Fruit fly (Drosophila melanogaster) whole organism, embryonic: ENCODE measurements around the gene 5-HT7.

Experiments
- Antp ChIP-seq: fragments of 200-800 bp; sonication (Bioruptor generic); optimal IDR thresholded peaks from 3 replicates; lab custom pipeline; 2016; ENCODE audit warnings: missing biosample characterization, missing genetic modification characterization
- B-H2 ChIP-seq: fragments of 200-800 bp; sonication (Bioruptor generic); optimal IDR thresholded peaks from 2 replicates; lab custom pipeline; 2018; ENCODE audit warnings: missing biosample characterization, mild to moderate bottlenecking, missing genetic modification characterization
- Blimp-1 ChIP-seq: fragments of 200-800 bp; sonication (Bioruptor generic); optimal IDR thresholded peaks from 3 replicates; lab custom pipeline; 2018; ENCODE audit warnings: missing biosample characterization, missing genetic modification characterization, mild to moderate bottlenecking, moderate library complexity, missing genetic modification reagents
- CG11085 ChIP-seq: fragments of 200-800 bp; sonication (Bioruptor generic); IDR thresholded peaks from 2 replicates; pipeline ENCODE4 v1.3.6; 2022; ENCODE audit warnings: missing biosample characterization, missing genetic modification characterization
- CG11247 ChIP-seq: fragments of 200-800 bp; sonication (Bioruptor generic); IDR thresholded peaks from 2 replicates; pipeline ENCODE4 v1.3.6; 2022; ENCODE audit warnings: missing biosample characterization, missing genetic modification characterization
- CG11723 ChIP-seq: fragments of 200-800 bp; sonication (Bioruptor generic); optimal IDR thresholded peaks from 2 replicates; lab custom pipeline; 2017; ENCODE audit warnings: missing biosample characterization, mild to moderate bottlenecking, missing genetic modification characterization
- CG13624 ChIP-seq: fragments of 200-800 bp; sonication (Bioruptor generic); optimal IDR thresholded peaks from 2 replicates; lab custom pipeline; 2016; ENCODE audit warnings: missing biosample characterization, missing genetic modification characterization
- CG15269 ChIP-seq: fragments of 200-800 bp; sonication (Bioruptor generic); optimal IDR thresholded peaks from 2 replicates; lab custom pipeline; 2018; ENCODE audit warnings: missing biosample characterization, mild to moderate bottlenecking, missing genetic modification characterization, moderate library complexity
- CG2120 ChIP-seq: fragments of 200-800 bp; sonication (Bioruptor generic); optimal IDR thresholded peaks from 3 replicates; lab custom pipeline; 2016; ENCODE audit warnings: missing biosample characterization, missing genetic modification characterization
- CG2889 ChIP-seq: fragments of 200-800 bp; sonication (Bioruptor generic); IDR thresholded peaks from 3 replicates; pipeline ENCODE4 v1.3.6; 2022; ENCODE audit warnings: missing biosample characterization, missing genetic modification characterization
- CG3163 ChIP-seq: fragments of 200-800 bp; sonication (Bioruptor generic); optimal IDR thresholded peaks from 3 replicates; lab custom pipeline; 2016; ENCODE audit warnings: missing biosample characterization, missing genetic modification characterization
- CG33557 ChIP-seq: fragments of 200-800 bp; sonication (Bioruptor generic); optimal IDR thresholded peaks from 2 replicates; lab custom pipeline; 2019; ENCODE audit warnings: missing biosample characterization, mild to moderate bottlenecking, missing genetic modification characterization, moderate library complexity
- CG34422 ChIP-seq: fragments of 200-800 bp; sonication (Bioruptor generic); IDR thresholded peaks from 3 replicates; pipeline ENCODE4 v1.3.6; 2022; ENCODE audit warnings: missing biosample characterization, missing genetic modification characterization
- CG4707 ChIP-seq: fragments of 200-800 bp; sonication (Bioruptor generic); optimal IDR thresholded peaks from 2 replicates; lab custom pipeline; 2018; ENCODE audit warnings: missing biosample characterization, mild to moderate bottlenecking, missing genetic modification characterization, moderate library complexity
- CG7987 ChIP-seq: fragments of 200-800 bp; sonication (Bioruptor generic); optimal IDR thresholded peaks from 2 replicates; lab custom pipeline; 2018; ENCODE audit warnings: missing biosample characterization, mild to moderate bottlenecking, missing genetic modification characterization, moderate library complexity
- CG9215 ChIP-seq: fragments of 200-800 bp; sonication (Bioruptor generic); IDR thresholded peaks from 2 replicates; pipeline ENCODE4 v1.3.6; 2022; ENCODE audit warnings: missing biosample characterization, missing genetic modification characterization
- Doc2 ChIP-seq: fragments of 200-800 bp; sonication (Bioruptor generic); IDR thresholded peaks from 2 replicates; pipeline ENCODE4 v1.3.6; 2022; ENCODE audit warnings: missing biosample characterization, missing genetic modification characterization
- Gsc ChIP-seq: fragments of 200-800 bp; sonication (Bioruptor generic); IDR thresholded peaks from 2 replicates; pipeline ENCODE4 v1.3.6; 2022; ENCODE audit warnings: missing biosample characterization, missing genetic modification characterization
- HHEX ChIP-seq: fragments of 200-800 bp; sonication (Bioruptor generic); optimal IDR thresholded peaks from 3 replicates; lab custom pipeline; 2017; ENCODE audit warnings: missing biosample characterization, mild to moderate bottlenecking, missing genetic modification characterization, missing genetic modification reagents
- Hand ChIP-seq: fragments of 200-800 bp; sonication (Bioruptor generic); optimal IDR thresholded peaks from 2 replicates; lab custom pipeline; 2017; ENCODE audit warnings: mild to moderate bottlenecking, missing biosample characterization, missing genetic modification reagents, missing genetic modification characterization
- Hr51 ChIP-seq, 2 experiments: fragments of 200-800 bp; sonication (Bioruptor generic); optimal IDR thresholded peaks; 2 replicates in 1 of 2; 3 replicates in 1 of 2; lab custom pipeline; 2016 to 2018; ENCODE audit warnings: missing biosample characterization in 2 of 2, missing genetic modification characterization in 2 of 2, mild to moderate bottlenecking in 1 of 2, moderate library complexity in 1 of 2
- Jarid2 ChIP-seq: fragments of 200-800 bp; sonication (Bioruptor generic); optimal IDR thresholded peaks from 3 replicates; lab custom pipeline; 2017; ENCODE audit warnings: mild to moderate bottlenecking, missing biosample characterization, missing genetic modification reagents, missing genetic modification characterization
- MESR4 ChIP-seq: fragments of 200-800 bp; sonication (Bioruptor generic); optimal IDR thresholded peaks from 2 replicates; lab custom pipeline; 2018; ENCODE audit warnings: missing biosample characterization, mild to moderate bottlenecking, missing genetic modification characterization, moderate library complexity
- Nf-YA ChIP-seq: fragments of 200-800 bp; sonication (Bioruptor generic); IDR thresholded peaks from 2 replicates; pipeline ENCODE4 v1.3.6; 2022; ENCODE audit warnings: missing biosample characterization, missing genetic modification characterization
- Nf-YB ChIP-seq: fragments of 200-800 bp; sonication (Bioruptor generic); optimal IDR thresholded peaks from 3 replicates; lab custom pipeline; 2019; ENCODE audit warnings: missing biosample characterization, mild to moderate bottlenecking, missing genetic modification characterization, moderate library complexity
- Nf-YC ChIP-seq: fragments of 200-800 bp; optimal IDR thresholded peaks from 3 replicates; lab custom pipeline; 2019; ENCODE audit warnings: missing biosample characterization, mild to moderate bottlenecking, missing genetic modification characterization, moderate library complexity
- Opbp ChIP-seq: fragments of 200-800 bp; sonication (Bioruptor generic); IDR thresholded peaks from 3 replicates; pipeline ENCODE4 v1.3.6; 2022; ENCODE audit warnings: missing biosample characterization, missing genetic modification characterization; ENCODE audit not compliant: partially characterized antibody
- Ravus ChIP-seq: fragments of 200-800 bp; sonication (Bioruptor generic); IDR thresholded peaks from 2 replicates; pipeline ENCODE4 v1.3.6; 2022; ENCODE audit warnings: missing biosample characterization, missing genetic modification characterization
- Spps ChIP-seq: fragments of 200-800 bp; sonication (Bioruptor generic); optimal IDR thresholded peaks from 2 replicates; lab custom pipeline; 2018; ENCODE audit warnings: missing biosample characterization, mild to moderate bottlenecking, missing genetic modification characterization
- br ChIP-seq: fragments of >200 bp; optimal IDR thresholded peaks from 2 replicates; lab custom pipeline; 2017
- crc ChIP-seq: fragments of 200-800 bp; sonication (Bioruptor generic); optimal IDR thresholded peaks from 2 replicates; lab custom pipeline; 2016; ENCODE audit warnings: missing biosample characterization, missing genetic modification characterization
- croc ChIP-seq: fragments of 200-800 bp; sonication (Bioruptor generic); conservative IDR thresholded peaks from 3 replicates; pipeline ENCODE4 v1.3.6; 2022; ENCODE audit warnings: missing biosample characterization, missing genetic modification characterization
- dmrt11E ChIP-seq: fragments of 200-800 bp; sonication (Bioruptor generic); optimal IDR thresholded peaks from 3 replicates; lab custom pipeline; 2018; ENCODE audit warnings: missing biosample characterization, mild to moderate bottlenecking, missing genetic modification characterization, moderate library complexity
- dmrt99B ChIP-seq: fragments of 200-800 bp; sonication (Bioruptor generic); optimal IDR thresholded peaks from 2 replicates; lab custom pipeline; 2018; ENCODE audit warnings: missing biosample characterization, mild to moderate bottlenecking, missing genetic modification characterization, moderate library complexity
- eyg ChIP-seq: fragments of 200-800 bp; sonication (Bioruptor generic); optimal IDR thresholded peaks from 3 replicates; lab custom pipeline; 2016; ENCODE audit warnings: missing biosample characterization, missing genetic modification characterization
- fd3F ChIP-seq: fragments of 200-800 bp; sonication (Bioruptor generic); optimal IDR thresholded peaks from 2 replicates; lab custom pipeline; 2018; ENCODE audit warnings: missing biosample characterization, mild to moderate bottlenecking, missing genetic modification characterization, moderate library complexity
- gcm ChIP-seq: fragments of 200-800 bp; sonication (Bioruptor generic); optimal IDR thresholded peaks from 2 replicates; lab custom pipeline; 2019; ENCODE audit warnings: missing biosample characterization, mild to moderate bottlenecking, missing genetic modification characterization, moderate library complexity
- gem ChIP-seq: fragments of 200-800 bp; sonication (Bioruptor generic); optimal IDR thresholded peaks from 2 replicates; lab custom pipeline; 2019; ENCODE audit warnings: missing biosample characterization, mild to moderate bottlenecking, missing genetic modification characterization, moderate library complexity
- gro ChIP-seq: fragments of 200-800 bp; sonication (Bioruptor generic); optimal IDR thresholded peaks from 2 replicates; lab custom pipeline; 2016; ENCODE audit warnings: missing biosample characterization, missing genetic modification characterization
- gsb ChIP-seq: fragments of 200-800 bp; sonication (Bioruptor generic); IDR thresholded peaks from 2 replicates; pipeline ENCODE4 v1.3.6; 2022; ENCODE audit warnings: missing biosample characterization, missing genetic modification characterization
- kah ChIP-seq: fragments of 200-800 bp; sonication (Bioruptor generic); optimal IDR thresholded peaks from 2 replicates; lab custom pipeline; 2018; ENCODE audit warnings: missing biosample characterization, mild to moderate bottlenecking, missing genetic modification characterization
- lmd ChIP-seq: fragments of 200-800 bp; sonication (Bioruptor generic); IDR thresholded peaks from 2 replicates; pipeline ENCODE4 v1.3.6; 2022; ENCODE audit warnings: missing biosample characterization, missing genetic modification characterization
- luna ChIP-seq: fragments of 200-800 bp; sonication (Bioruptor generic); optimal IDR thresholded peaks from 2 replicates; lab custom pipeline; 2016; ENCODE audit warnings: missing biosample characterization, missing genetic modification characterization
- pho ChIP-seq: fragments of 200-800 bp; sonication (Bioruptor generic); optimal IDR thresholded peaks from 2 replicates; lab custom pipeline; 2016; ENCODE audit warnings: missing biosample characterization, missing genetic modification characterization
- pita ChIP-seq: fragments of 200-800 bp; sonication (Bioruptor generic); optimal IDR thresholded peaks from 2 replicates; lab custom pipeline; 2017; ENCODE audit warnings: missing biosample characterization, mild to moderate bottlenecking, missing genetic modification characterization
- run ChIP-seq: fragments of 200-800 bp; sonication (Bioruptor generic); optimal IDR thresholded peaks from 3 replicates; lab custom pipeline; 2018; ENCODE audit warnings: missing biosample characterization, mild to moderate bottlenecking, missing genetic modification characterization
- twi ChIP-seq: fragments of 200-800 bp; optimal IDR thresholded peaks from 2 replicates; lab custom pipeline; 2019; ENCODE audit warnings: missing biosample characterization, mild to moderate bottlenecking, missing genetic modification characterization, moderate library complexity
- z ChIP-seq: fragments of 200-800 bp; sonication (Bioruptor generic); IDR thresholded peaks from 3 replicates; pipeline ENCODE4 v1.3.6; 2022; ENCODE audit warnings: missing biosample characterization, missing genetic modification characterization
- zen2 ChIP-seq: fragments of 200-800 bp; sonication (Bioruptor generic); IDR thresholded peaks from 3 replicates; pipeline ENCODE4 v1.3.6; 2022; ENCODE audit warnings: missing biosample characterization, missing genetic modification characterization; ENCODE audit not compliant: partially characterized antibody

Gene 5-HT7

dm6 chr3R:31059036-31059806, 42.5 kb upstream of the 5-HT7 start (continued):
- TF ChIP-seq CG7987 (GFP tag; lab: Kevin White, UChicago): peak; percentile 42
- TF ChIP-seq CG2120 (GFP tag; lab: Kevin White, UChicago): peak; percentile 62
- no peak for TF ChIP-seq gro
- peak; percentile 63 for TF ChIP-seq kah (GFP tag; lab: Kevin White, UChicago)
- TF ChIP-seq Hand (GFP tag; lab: Kevin White, UChicago): peak; percentile 59
- TF ChIP-seq B-H2: peak; percentile 17
- TF ChIP-seq Ravus (GFP tag; lab: Robert Waterston, UW): peak; percentile 7; the same call in 1 of the 2 replicates
- peak; percentile 92 for TF ChIP-seq gem (tag; lab: Kevin White, UChicago)
- TF ChIP-seq Hr51 (GFP tag; optimal IDR thresholded peaks at IDR 0.05; lab: Kevin White, UChicago): peak in 1 of 2 experiments; percentile 85
- no peak for TF ChIP-seq luna
- TF ChIP-seq lmd: peak; percentile 82
- peak; percentile 67 for TF ChIP-seq CG33557 (GFP tag; lab: Kevin White, UChicago)
- TF ChIP-seq CG11723 (GFP tag; lab: Kevin White, UChicago): peak; percentile 72
- peak; percentile 80 for TF ChIP-seq Spps (tag; lab: Kevin White, UChicago)
- TF ChIP-seq CG4707 (GFP tag; lab: Kevin White, UChicago): peak; percentile 81
- TF ChIP-seq br (lab: Kevin White, UChicago): no peak
- peak; percentile 21 for TF ChIP-seq Nf-YC (tag; lab: Kevin White, UChicago)
- TF ChIP-seq Opbp: no peak
- no peak for TF ChIP-seq zen2 (GFP tag; lab: Robert Waterston, UW)
- peak; percentile 70; the same call in 1 of the 3 replicates for TF ChIP-seq croc (GFP tag; lab: Robert Waterston, UW)
- TF ChIP-seq z: no peak
- TF ChIP-seq dmrt11E: peak; percentile 81
- peak; percentile 21; the same call in 1 of the 2 replicates for TF ChIP-seq Doc2 (GFP tag; lab: Robert Waterston, UW)
- peak; percentile 94 for TF ChIP-seq dmrt99B (tag; lab: Kevin White, UChicago)
- no peak for TF ChIP-seq crc (GFP tag; lab: Kevin White, UChicago)
- peak; percentile 17 for TF ChIP-seq MESR4 (GFP tag; lab: Kevin White, UChicago)
- 0 out of 3 replicates have a peak, but pooled peaks have one; percentile 45 for TF ChIP-seq CG2889 (GFP tag; lab: Robert Waterston, UW)
- no peak for TF ChIP-seq eyg (GFP tag; lab: Kevin White, UChicago)
- peak; percentile 58 for TF ChIP-seq twi (tag; lab: Kevin White, UChicago)
- TF ChIP-seq CG11085 (GFP tag; lab: Robert Waterston, UW): peak; percentile 56
- peak; percentile 53; the same call in 1 of the 2 replicates for TF ChIP-seq CG9215 (GFP tag; lab: Robert Waterston, UW)
- no peak for TF ChIP-seq Antp (GFP tag; lab: Kevin White, UChicago)
- TF ChIP-seq HHEX (GFP tag; lab: Kevin White, UChicago): peak; percentile 73
- TF ChIP-seq Gsc (GFP tag; lab: Robert Waterston, UW): peak; percentile 55
- TF ChIP-seq Blimp-1 (GFP tag; lab: Kevin White, UChicago): peak; percentile 87
- TF ChIP-seq Jarid2 (GFP tag; lab: Kevin White, UChicago): peak; percentile 10
- no peak for TF ChIP-seq CG13624
- TF ChIP-seq Nf-YA (GFP tag; lab: Robert Waterston, UW): peak; percentile 71
- no peak for TF ChIP-seq gsb (GFP tag; lab: Robert Waterston, UW)
- TF ChIP-seq CG34422 (GFP tag; lab: Robert Waterston, UW): peak; percentile 68; the same call in 2 of the 3 replicates
- no peak for TF ChIP-seq CG3163 (GFP tag; lab: Kevin White, UChicago)
- TF ChIP-seq gcm (GFP tag; lab: Kevin White, UChicago): peak; percentile 77
- peak; percentile 62 for TF ChIP-seq Nf-YB
- TF ChIP-seq CG11247 (GFP tag; lab: Robert Waterston, UW): no peak
- no peak for TF ChIP-seq pita (GFP tag; lab: Kevin White, UChicago)
- no peak for TF ChIP-seq pho (GFP tag; lab: Kevin White, UChicago)
- TF ChIP-seq fd3F (GFP tag; lab: Kevin White, UChicago): peak; percentile 53
- peak; percentile 73 for TF ChIP-seq run (tag; lab: Kevin White, UChicago)
- TF ChIP-seq CG15269: peak; percentile 74
